Fruit fly (Drosophila melanogaster) S2 (cell line): Measurements from ENCODE around the gene Yp2.

Source experiments
- CG8478 ChIP-seq: fragments of >200 bp; optimal IDR thresholded peaks from 2 replicates; lab custom pipeline; 2018
- CTCF ChIP-seq, 2 experiments: fragments of >200 bp; optimal IDR thresholded peaks; 2 replicates each; lab custom pipeline; 2018

dm6 chrX:10046760-10047159, 5.7 kb downstream of the Yp2 start:
- TF ChIP-seq CTCF (optimal IDR thresholded peaks at IDR 0.05; lab: Kevin White, UChicago) (no peak), CG8478 (lab: Kevin White, UChicago) (no peak)
